Fruit fly (Drosophila melanogaster): ENCODE results near the gene CG32579.

dm6 chrX:16335107-16335642, 12.1 kb downstream of the CG32579 start:
- TF ChIP-seq kay (GFP tag; optimal IDR thresholded peaks at IDR 0.05) (peak; percentile 49), CG11398 (GFP tag; optimal IDR thresholded peaks at IDR 0.05) (peak; percentile 53), ewg (GFP tag; optimal IDR thresholded peaks at IDR 0.05) (peak; percentile 40), Tbp (GFP tag; optimal IDR thresholded peaks at IDR 0.05) (no peak), aop (GFP tag; IDR thresholded peaks at IDR 0.05) (0 out of 2 replicates have a peak, but pooled peaks have one; percentile 21), CG3407 (GFP tag; optimal IDR thresholded peaks at IDR 0.05) (peak; percentile 30), mirr (GFP tag; optimal IDR thresholded peaks at IDR 0.05) (no peak)
